Worm (Caenorhabditis elegans) whole organism, L4 larva: Measurements from ENCODE around the gene mks-5.

Source experiments
- F49E8.2 ChIP-seq: sonication (generic microtip); optimal IDR thresholded peaks from 2 replicates; lab custom pipeline; 2016; ENCODE audit warnings: missing compliant biosample characterization, mild to moderate bottlenecking, missing genetic modification characterization, borderline replicate concordance
- R02D3.7 ChIP-seq: fragments of 150-350 bp; sonication (generic microtip); optimal IDR thresholded peaks from 3 replicates; lab custom pipeline; 2014; ENCODE audit warnings: missing biosample characterization, missing genetic modification characterization
- ZK546.5 ChIP-seq, 2 experiments: sonication (generic microtip); optimal IDR thresholded peaks; 2 replicates each; lab custom pipeline; 2017; ENCODE audit warnings: missing biosample characterization in 2 of 2, missing genetic modification characterization in 2 of 2
- aha-1 ChIP-seq: fragments of 150-350 bp; peaks from one replicate; lab custom pipeline; 2014; ENCODE audit warnings: missing biosample characterization, missing genetic modification characterization
- attf-4 ChIP-seq: sonication (generic microtip); optimal IDR thresholded peaks from 3 replicates; lab custom pipeline; 2017; ENCODE audit warnings: missing biosample characterization, missing genetic modification characterization
- ceh-62 ChIP-seq: sonication (generic microtip); optimal IDR thresholded peaks from 2 replicates; lab custom pipeline; 2017; ENCODE audit warnings: missing biosample characterization, missing genetic modification characterization
- ces-1 ChIP-seq: fragments of 150-350 bp; sonication (generic microtip); optimal IDR thresholded peaks from 4 replicates; lab custom pipeline; 2014; ENCODE audit warnings: missing biosample characterization, missing genetic modification reagents, missing genetic modification characterization
- ctbp-1 ChIP-seq: fragments of 200-800 bp; sonication (Bioruptor generic); IDR thresholded peaks from 2 replicates; pipeline ENCODE4 v1.3.6; 2022; ENCODE audit warnings: missing genetic modification reagents, missing genetic modification characterization, missing compliant biosample characterization
- fkh-10 ChIP-seq: fragments of 150-350 bp; optimal IDR thresholded peaks from 2 replicates; lab custom pipeline; 2014; ENCODE audit warnings: missing biosample characterization, missing genetic modification reagents, missing genetic modification characterization
- fos-1 ChIP-seq: fragments of 150-350 bp; optimal IDR thresholded peaks from 2 replicates; lab custom pipeline; 2014; ENCODE audit warnings: missing biosample characterization, missing genetic modification characterization
- gei-8 ChIP-seq: fragments of 200-800 bp; sonication (Bioruptor generic); optimal IDR thresholded peaks from 2 replicates; lab custom pipeline; 2018; ENCODE audit warnings: mild to moderate bottlenecking, missing genetic modification characterization, missing compliant biosample characterization
- nhr-10 ChIP-seq: fragments of 150-350 bp; optimal IDR thresholded peaks from 2 replicates; lab custom pipeline; 2014; ENCODE audit warnings: missing biosample characterization, missing genetic modification characterization
- nhr-76 ChIP-seq: fragments of 150-350 bp; optimal IDR thresholded peaks from 2 replicates; lab custom pipeline; 2014; ENCODE audit warnings: missing biosample characterization, missing genetic modification characterization
- pqm-1 ChIP-seq: sonication (generic microtip); optimal IDR thresholded peaks from 2 replicates; lab custom pipeline; 2017; ENCODE audit warnings: missing biosample characterization, missing genetic modification characterization
- sdz-12 ChIP-seq: fragments of 200-800 bp; sonication (Bioruptor generic); optimal IDR thresholded peaks from 2 replicates; lab custom pipeline; 2018; ENCODE audit warnings: mild to moderate bottlenecking, missing genetic modification characterization, missing compliant biosample characterization
- unc-130 ChIP-seq: sonication (generic microtip); optimal IDR thresholded peaks from 2 replicates; lab custom pipeline; 2016; ENCODE audit warnings: missing genetic modification reagents, missing genetic modification characterization, missing compliant biosample characterization
- unc-62 ChIP-seq, 3 experiments: fragments of 150-350 bp in 1 of 3; sonication (generic microtip); optimal IDR thresholded peaks in 2 of 3; peaks in 1 of 3; 1 replicate in 1 of 3; 2 replicates in 2 of 3; lab custom pipeline; 2014 to 2017; ENCODE audit warnings: missing biosample characterization in 3 of 3, missing genetic modification characterization in 3 of 3, missing genetic modification reagents in 3 of 3, missing genotype in 1 of 3

The mks-5 gene

DNA sequence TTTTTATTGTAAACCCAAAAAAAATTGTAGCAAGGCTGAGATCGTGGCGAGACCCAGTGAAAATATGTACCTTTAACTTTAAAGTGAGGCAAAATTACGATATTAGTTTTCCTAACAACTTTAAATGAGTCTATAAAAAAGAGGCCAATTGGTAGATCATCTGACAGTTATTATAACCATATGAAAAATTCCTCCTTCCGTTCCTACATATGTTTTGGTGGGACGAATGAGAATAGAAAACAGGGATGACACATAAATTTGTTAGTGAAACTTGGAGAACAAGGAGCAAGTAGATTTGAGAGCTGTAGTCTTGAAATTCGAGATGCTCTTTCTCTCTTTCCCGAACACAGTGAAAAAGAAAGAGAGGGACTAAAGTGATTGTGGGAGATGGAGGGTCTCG, 45.2 kb downstream of the mks-5 start:
- peak; percentile 91 for TF ChIP-seq aha-1 (tag; lab: Kevin White, UChicago)
- no peak for TF ChIP-seq ZK546.5 (tag; optimal IDR thresholded peaks at IDR 0.05; lab: Kevin White, UChicago)

DNA sequence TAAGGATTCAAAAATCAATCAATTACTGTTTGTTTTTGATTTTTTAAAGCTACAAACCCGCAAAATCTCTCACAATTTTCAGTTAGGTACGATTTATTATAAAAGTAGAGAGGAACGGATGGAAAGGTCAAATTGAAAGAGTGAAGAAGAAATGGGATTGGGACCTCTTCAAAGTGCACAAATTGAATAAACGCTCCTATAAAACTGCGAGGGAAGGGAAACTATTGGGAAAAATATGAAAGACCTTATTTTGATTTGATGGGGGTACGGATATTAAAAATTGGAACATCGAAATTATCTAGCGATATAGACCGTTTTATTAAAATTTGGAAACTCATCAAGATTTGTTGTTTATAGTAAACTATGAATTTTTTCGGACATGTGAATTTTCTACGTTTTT, 46.7 kb downstream of the mks-5 start:
- TF ChIP-seq gei-8 (GFP tag; lab: Kevin White, UChicago) (no peak), nhr-10 (tag; lab: Kevin White, UChicago) (no peak), pqm-1 (tag; lab: Kevin White, UChicago) (no peak), sdz-12 (GFP tag; lab: Kevin White, UChicago) (no peak), ceh-62 (no peak), attf-4 (no peak)

DNA sequence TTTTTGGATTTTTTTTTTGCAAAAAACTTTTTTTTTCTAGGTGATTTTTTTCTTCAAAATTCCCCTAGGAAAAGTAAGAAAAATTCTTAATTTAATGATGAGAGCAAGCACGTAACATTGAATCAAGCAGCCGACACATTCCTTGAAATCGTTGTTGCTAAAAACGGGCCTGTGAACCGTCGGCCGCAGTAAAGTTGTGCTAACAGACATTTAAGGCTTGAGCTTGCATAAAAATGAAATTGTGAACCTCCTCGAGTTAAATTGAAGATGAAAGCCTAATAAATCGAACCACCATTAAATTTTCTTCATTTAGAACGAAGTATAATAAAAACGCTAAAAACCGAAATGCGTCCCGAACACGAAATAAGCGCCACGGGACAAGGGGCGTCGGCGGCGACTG, 47.9 kb downstream of the mks-5 start:
- TF ChIP-seq F49E8.2 (tag; lab: Kevin White, UChicago) (no peak), R02D3.7 (no peak), unc-62 (GFP tag; optimal IDR thresholded peaks at IDR 0.05 in 1 of 2; lab: Kevin White, UChicago) (peak in 1 of 2 experiments; percentile 74), unc-62 (tag; optimal IDR thresholded peaks at IDR 0.05; lab: Kevin White, UChicago) (no peak)

DNA sequence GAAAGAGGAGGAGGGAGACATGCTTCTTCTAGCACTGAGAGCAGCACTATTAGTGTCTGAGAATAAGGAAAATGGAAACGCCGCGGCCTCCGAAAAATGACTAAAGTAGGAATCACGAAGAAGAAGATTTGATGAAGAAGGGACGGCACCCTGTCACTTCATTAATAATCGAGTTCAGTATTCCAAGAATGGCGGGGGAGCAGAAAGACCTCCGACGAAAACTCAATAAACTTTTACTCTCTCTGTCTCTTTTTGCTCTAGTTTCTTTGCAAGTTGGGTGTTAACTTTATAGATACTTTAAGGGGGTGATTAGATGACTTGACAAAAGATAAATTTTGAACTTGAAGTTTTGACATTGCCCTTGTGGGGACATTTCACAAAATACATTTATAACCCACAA, 49.3 kb downstream of the mks-5 start:
- TF ChIP-seq ces-1, result peak; percentile 79
- peak; percentile 83 for TF ChIP-seq fkh-10 (GFP tag; lab: Kevin White, UChicago)
- no peak for TF ChIP-seq nhr-76 (tag; lab: Kevin White, UChicago)
- TF ChIP-seq unc-130 (GFP tag; lab: Kevin White, UChicago), result no peak
- TF ChIP-seq ctbp-1 (GFP tag; lab: Robert Waterston, UW), result 0 out of 2 replicates have a peak, but pooled peaks have one; percentile 43

DNA sequence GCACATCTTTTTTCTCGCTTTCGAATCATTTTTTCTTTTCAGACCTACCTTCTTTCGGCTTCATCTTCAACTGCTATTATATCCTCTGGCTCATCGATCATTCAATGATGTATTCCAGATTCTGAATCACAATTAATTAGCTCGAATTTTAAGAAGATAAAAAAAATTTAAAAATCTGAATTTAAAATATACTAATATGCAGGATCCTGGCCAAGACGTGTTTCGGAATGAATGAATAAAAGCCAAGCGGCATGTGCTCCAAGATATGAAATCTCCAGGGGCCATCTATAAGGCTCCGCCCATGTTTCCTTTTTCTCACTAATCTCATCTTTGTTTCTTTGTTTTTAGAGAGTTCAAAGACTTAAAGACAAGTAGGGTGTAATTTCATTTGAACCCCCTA, 58.0 kb downstream of the mks-5 start, which contains the start of gene mpz-1:
TSS of gene mpz-1 (minus strand) at position 101 of the 400 bp plus-strand sequence.
- no peak for TF ChIP-seq fos-1 (tag; lab: Kevin White, UChicago)
